Fruit fly (Drosophila melanogaster): ENCODE results near the gene PolD1.
A peak's percentile ranks its signal among the peaks of the same experiment; 100 is the strongest.

The PolD1 gene

DNA sequence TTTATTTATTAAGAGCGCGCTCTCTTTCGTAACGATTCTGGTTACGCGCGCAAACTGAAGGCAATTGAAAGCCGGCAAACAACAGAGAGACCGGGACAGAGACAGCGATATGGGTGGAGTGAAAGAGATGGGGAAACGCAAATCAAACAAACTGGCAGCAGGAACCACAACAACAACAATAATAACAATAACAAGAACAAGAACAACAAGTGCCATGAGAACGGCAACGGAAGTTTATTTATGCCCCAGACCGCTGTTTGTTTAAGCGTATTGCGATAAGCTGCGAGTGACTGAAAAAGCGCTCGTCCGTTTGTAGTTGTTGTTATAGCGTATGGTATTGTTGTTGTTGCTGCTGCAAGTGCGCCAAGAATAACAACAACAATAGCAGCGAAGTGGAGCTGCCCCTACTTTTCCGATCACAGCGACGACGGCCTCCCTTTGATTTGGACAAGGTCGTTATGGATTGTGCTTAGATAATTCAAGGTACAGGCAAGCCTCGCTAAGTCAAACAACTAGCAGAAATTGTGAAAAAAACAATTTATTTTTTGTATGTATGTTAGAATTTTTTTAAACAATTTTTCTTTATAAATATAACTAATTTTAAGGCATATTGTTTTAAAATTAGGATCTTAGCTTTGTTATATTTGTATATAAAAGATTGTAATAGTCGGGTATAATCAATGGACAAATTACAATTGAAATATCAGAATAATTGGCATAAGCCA, 38.6 kb upstream of the PolD1 start (continued):
- peak; percentile 27 for TF ChIP-seq az2 (GFP tag; optimal IDR thresholded peaks at IDR 0.05)
- peak; percentile 75 for TF ChIP-seq nau (GFP tag; optimal IDR thresholded peaks at IDR 0.05)
- no peak for TF ChIP-seq mam (GFP tag; optimal IDR thresholded peaks at IDR 0.05)
- no peak for TF ChIP-seq emc (GFP tag; optimal IDR thresholded peaks at IDR 0.05)
- peak; percentile 77 for TF ChIP-seq HmgZ (tag; optimal IDR thresholded peaks at IDR 0.05)
- peak; percentile 70 for TF ChIP-seq CG10209 (GFP tag; optimal IDR thresholded peaks at IDR 0.05)
- TF ChIP-seq CG15011 (GFP tag; optimal IDR thresholded peaks at IDR 0.05): peak; percentile 68
- TF ChIP-seq jigr1 (GFP tag; IDR thresholded peaks at IDR 0.05): no peak
- peak; percentile 73 for TF ChIP-seq CG8290 (GFP tag; optimal IDR thresholded peaks at IDR 0.05)
- peak; percentile 77 to 83 for TF ChIP-seq CG8290 (tag; optimal IDR thresholded peaks at IDR 0.05)
- no peak for TF ChIP-seq pan (optimal IDR thresholded peaks at IDR 0.05)
- peak in 1 of 2 experiments; percentile 78 for TF ChIP-seq pan (GFP tag; optimal IDR thresholded peaks at IDR 0.05 in 1 of 2, IDR thresholded peaks at IDR 0.05 in 1 of 2)
- peak; percentile 50 for TF ChIP-seq CG12942 (GFP tag; optimal IDR thresholded peaks at IDR 0.05)
- peak; percentile 57 for TF ChIP-seq gcm2 (GFP tag; optimal IDR thresholded peaks at IDR 0.05)
- TF ChIP-seq CG15514 (GFP tag; optimal IDR thresholded peaks at IDR 0.05): peak; percentile 55
- TF ChIP-seq Antp (GFP tag; optimal IDR thresholded peaks at IDR 0.05): peak; percentile 55
- peak; percentile 69 for TF ChIP-seq her (GFP tag; optimal IDR thresholded peaks at IDR 0.05)
- no peak for TF ChIP-seq vfl (GFP tag; optimal IDR thresholded peaks at IDR 0.05)
- TF ChIP-seq CG7372 (GFP tag; IDR thresholded peaks at IDR 0.05): no peak
- no peak for TF ChIP-seq dan (GFP tag; IDR thresholded peaks at IDR 0.05)
- peak; percentile 76 for TF ChIP-seq CG3407 (GFP tag; optimal IDR thresholded peaks at IDR 0.05)
- TF ChIP-seq CG1792 (GFP tag; optimal IDR thresholded peaks at IDR 0.05): peak; percentile 63
- TF ChIP-seq CG3838 (GFP tag; optimal IDR thresholded peaks at IDR 0.05): peak; percentile 23
- TF ChIP-seq CG13296 (GFP tag; optimal IDR thresholded peaks at IDR 0.05): peak; percentile 59
- TF ChIP-seq fd102C (GFP tag; optimal IDR thresholded peaks at IDR 0.05): peak; percentile 33
- peak; percentile 5 for TF ChIP-seq CG10565 (GFP tag; optimal IDR thresholded peaks at IDR 0.05)
- peak; percentile 75 for TF ChIP-seq CG9727 (GFP tag; optimal IDR thresholded peaks at IDR 0.05)
- TF ChIP-seq HHEX (GFP tag; optimal IDR thresholded peaks at IDR 0.05): peak; percentile 75
- TF ChIP-seq shn (GFP tag; optimal IDR thresholded peaks at IDR 0.05): peak; percentile 56
- peak; percentile 54 for TF ChIP-seq CG1832 (GFP tag; optimal IDR thresholded peaks at IDR 0.05)
- 0 out of 3 replicates have a peak, but pooled peaks have one; percentile 55 for TF ChIP-seq sr (GFP tag; IDR thresholded peaks at IDR 0.05)
- TF ChIP-seq Nf-YA (GFP tag; IDR thresholded peaks at IDR 0.05): peak; percentile 23; the same call in 1 of the 2 replicates
- peak; percentile 63 for TF ChIP-seq ftz-f1 (GFP tag; optimal IDR thresholded peaks at IDR 0.05)
- peak; percentile 55 for TF ChIP-seq salm (tag; optimal IDR thresholded peaks at IDR 0.05)
- TF ChIP-seq CG11398 (GFP tag; optimal IDR thresholded peaks at IDR 0.05): peak; percentile 74
- peak; percentile 90 for TF ChIP-seq ATbp (GFP tag; optimal IDR thresholded peaks at IDR 0.05)
- TF ChIP-seq CG7745 (tag; optimal IDR thresholded peaks at IDR 0.05): peak; percentile 59
- TF ChIP-seq ems (GFP tag; optimal IDR thresholded peaks at IDR 0.05): peak; percentile 14
- TF ChIP-seq CG1647 (GFP tag; optimal IDR thresholded peaks at IDR 0.05): peak; percentile 34
- peak; percentile 54 for TF ChIP-seq CG18619 (GFP tag; optimal IDR thresholded peaks at IDR 0.05)
- no peak for TF ChIP-seq lilli (GFP tag; optimal IDR thresholded peaks at IDR 0.05)
- peak; percentile 72; the same call in 1 of the 2 replicates for TF ChIP-seq Awh (GFP tag; IDR thresholded peaks at IDR 0.05)
- TF ChIP-seq run (tag; optimal IDR thresholded peaks at IDR 0.05): peak; percentile 61
- TF ChIP-seq Dref (GFP tag; IDR thresholded peaks at IDR 0.05): no peak
- TF ChIP-seq Max (GFP tag; optimal IDR thresholded peaks at IDR 0.05): no peak
- peak; percentile 78 for TF ChIP-seq CG11723 (GFP tag; optimal IDR thresholded peaks at IDR 0.05)
- peak; percentile 45; the same call in 1 of the 2 replicates for TF ChIP-seq crol (GFP tag; IDR thresholded peaks at IDR 0.05)
- TF ChIP-seq pb (GFP tag; optimal IDR thresholded peaks at IDR 0.05): peak; percentile 22
- no peak for TF ChIP-seq Doc3 (GFP tag; IDR thresholded peaks at IDR 0.05; ENCODE audit: partially characterized antibody)
- peak; percentile 65 for TF ChIP-seq CG10321 (GFP tag; IDR thresholded peaks at IDR 0.05)
